Worm (Caenorhabditis elegans) whole organism, L2 larva: ENCODE data around the gene ZK84.5.

ENCODE experiments used
- F13H6.1 ChIP-seq: sonication (generic microtip); optimal IDR thresholded peaks from 2 replicates; lab custom pipeline; 2016; ENCODE audit warnings: missing genetic modification characterization, missing compliant biosample characterization
- R02D3.7 ChIP-seq: fragments of 150-350 bp; optimal IDR thresholded peaks from 2 replicates; lab custom pipeline; 2014; ENCODE audit warnings: missing biosample characterization, missing genetic modification characterization
- ZK546.5 ChIP-seq: sonication (generic microtip); optimal IDR thresholded peaks from 2 replicates; lab custom pipeline; 2017; ENCODE audit warnings: missing biosample characterization, missing genetic modification characterization
- aly-2 ChIP-seq: fragments of 150-350 bp; optimal IDR thresholded peaks from 2 replicates; lab custom pipeline; 2014; ENCODE audit warnings: missing biosample characterization, missing genetic modification characterization
- ama-1 ChIP-seq: fragments of 150-350 bp; optimal IDR thresholded peaks from 2 replicates; lab custom pipeline; 2018; ENCODE audit warnings: inconsistent platforms
- blmp-1 ChIP-seq: sonication (generic microtip); optimal IDR thresholded peaks from 2 replicates; lab custom pipeline; 2017; ENCODE audit warnings: missing genetic modification characterization, mild to moderate bottlenecking, missing compliant biosample characterization, antibody characterized with exemption, moderate library complexity; ENCODE audit not compliant: insufficient read depth
- ceh-16 ChIP-seq: fragments of 150-350 bp; optimal IDR thresholded peaks from 2 replicates; lab custom pipeline; 2014; ENCODE audit warnings: missing biosample characterization, missing genetic modification characterization
- ceh-82 ChIP-seq: fragments of 150-350 bp; optimal IDR thresholded peaks from 2 replicates; lab custom pipeline; 2014; ENCODE audit warnings: missing biosample characterization, missing genetic modification characterization
- crh-2 ChIP-seq: sonication (generic microtip); optimal IDR thresholded peaks from 2 replicates; lab custom pipeline; 2017; ENCODE audit warnings: missing biosample characterization, missing genetic modification characterization
- elt-3 ChIP-seq: sonication (generic microtip); optimal IDR thresholded peaks from 2 replicates; lab custom pipeline; 2017; ENCODE audit warnings: missing biosample characterization, missing genetic modification characterization
- fos-1 ChIP-seq: fragments of 150-350 bp; optimal IDR thresholded peaks from 2 replicates; lab custom pipeline; 2014; ENCODE audit warnings: missing biosample characterization, missing genetic modification characterization
- gmeb-1 ChIP-seq: fragments of 150-350 bp; optimal IDR thresholded peaks from 2 replicates; lab custom pipeline; 2014; ENCODE audit warnings: missing biosample characterization, missing genetic modification characterization
- lin-13 ChIP-seq: fragments of 150-350 bp; optimal IDR thresholded peaks from 2 replicates; lab custom pipeline; 2014; ENCODE audit warnings: missing biosample characterization, missing genetic modification reagents, missing genetic modification characterization
- lin-39 ChIP-seq: fragments of 150-350 bp; optimal IDR thresholded peaks from 2 replicates; lab custom pipeline; 2014; ENCODE audit warnings: missing biosample characterization, missing genetic modification reagents, missing genetic modification characterization
- mab-5 ChIP-seq: fragments of 150-350 bp; optimal IDR thresholded peaks from 2 replicates; lab custom pipeline; 2014; ENCODE audit warnings: missing biosample characterization, missing genetic modification characterization
- mbf-1 ChIP-seq: sonication (generic microtip); optimal IDR thresholded peaks from 2 replicates; lab custom pipeline; 2017; ENCODE audit warnings: missing biosample characterization, missing genetic modification characterization
- nhr-11 ChIP-seq: fragments of 150-350 bp; optimal IDR thresholded peaks from 2 replicates; lab custom pipeline; 2014; ENCODE audit warnings: missing biosample characterization, missing genetic modification characterization
- nhr-12 ChIP-seq: fragments of 150-350 bp; optimal IDR thresholded peaks from 2 replicates; lab custom pipeline; 2014; ENCODE audit warnings: missing biosample characterization, missing genetic modification characterization
- nhr-129 ChIP-seq: fragments of 150-350 bp; optimal IDR thresholded peaks from 2 replicates; lab custom pipeline; 2014; ENCODE audit warnings: missing biosample characterization, missing genetic modification characterization
- nhr-21 ChIP-seq: fragments of 150-350 bp; optimal IDR thresholded peaks from 2 replicates; lab custom pipeline; 2014; ENCODE audit warnings: missing biosample characterization, missing genetic modification characterization
- nhr-23 ChIP-seq: fragments of 150-350 bp; optimal IDR thresholded peaks from 2 replicates; lab custom pipeline; 2014; ENCODE audit warnings: missing biosample characterization, missing genetic modification reagents, missing genetic modification characterization
- nhr-237 ChIP-seq: fragments of 150-350 bp; optimal IDR thresholded peaks from 2 replicates; lab custom pipeline; 2014; ENCODE audit warnings: missing biosample characterization, missing genetic modification characterization
- nhr-25 ChIP-seq: fragments of 150-350 bp; sonication (generic microtip); optimal IDR thresholded peaks from 3 replicates; lab custom pipeline; 2014; ENCODE audit warnings: missing biosample characterization, missing genetic modification characterization
- nhr-6 ChIP-seq: fragments of 150-350 bp; optimal IDR thresholded peaks from 2 replicates; lab custom pipeline; 2014; ENCODE audit warnings: missing biosample characterization, missing genetic modification characterization
- sem-4 ChIP-seq: fragments of 150-350 bp; optimal IDR thresholded peaks from 2 replicates; lab custom pipeline; 2014; ENCODE audit warnings: missing biosample characterization, missing genetic modification reagents, missing genetic modification characterization
- sma-3 ChIP-seq: sonication (generic microtip); optimal IDR thresholded peaks from 2 replicates; lab custom pipeline; 2016; ENCODE audit warnings: missing genetic modification reagents, missing genetic modification characterization, missing compliant biosample characterization
- sma-9 ChIP-seq, 2 experiments: fragments of 150-350 bp in 1 of 2; sonication (generic microtip) in 1 of 2; optimal IDR thresholded peaks; 2 replicates each; lab custom pipeline; 2014 to 2016; ENCODE audit warnings: missing genetic modification characterization in 2 of 2, mild to moderate bottlenecking in 1 of 2, missing biosample characterization in 1 of 2, missing compliant biosample characterization in 1 of 2, missing genetic modification reagents in 1 of 2, moderate library complexity in 1 of 2
- snpc-4 ChIP-seq: fragments of 150-350 bp; optimal IDR thresholded peaks from 2 replicates; lab custom pipeline; 2014; ENCODE audit warnings: missing biosample characterization, missing genetic modification characterization
- unc-39 ChIP-seq: fragments of 150-350 bp; optimal IDR thresholded peaks from 2 replicates; lab custom pipeline; 2014; ENCODE audit warnings: missing biosample characterization, missing genetic modification characterization
- unc-55 ChIP-seq: fragments of 150-350 bp; sonication (generic microtip); optimal IDR thresholded peaks from 3 replicates; lab custom pipeline; 2014; ENCODE audit warnings: missing biosample characterization, missing genetic modification reagents, missing genetic modification characterization
- zag-1 ChIP-seq: fragments of 150-350 bp; optimal IDR thresholded peaks from 2 replicates; lab custom pipeline; 2014; ENCODE audit warnings: missing biosample characterization, missing genetic modification characterization
- ztf-1 ChIP-seq: fragments of 200-800 bp; sonication (Bioruptor generic); conservative IDR thresholded peaks from 2 replicates; pipeline ENCODE4 v1.3.6; 2022; ENCODE audit warnings: missing genetic modification characterization, missing compliant biosample characterization
- ztf-4 ChIP-seq: fragments of 150-350 bp; optimal IDR thresholded peaks from 2 replicates; lab custom pipeline; 2014; ENCODE audit warnings: missing biosample characterization, missing genetic modification characterization

Gene ZK84.5

DNA sequence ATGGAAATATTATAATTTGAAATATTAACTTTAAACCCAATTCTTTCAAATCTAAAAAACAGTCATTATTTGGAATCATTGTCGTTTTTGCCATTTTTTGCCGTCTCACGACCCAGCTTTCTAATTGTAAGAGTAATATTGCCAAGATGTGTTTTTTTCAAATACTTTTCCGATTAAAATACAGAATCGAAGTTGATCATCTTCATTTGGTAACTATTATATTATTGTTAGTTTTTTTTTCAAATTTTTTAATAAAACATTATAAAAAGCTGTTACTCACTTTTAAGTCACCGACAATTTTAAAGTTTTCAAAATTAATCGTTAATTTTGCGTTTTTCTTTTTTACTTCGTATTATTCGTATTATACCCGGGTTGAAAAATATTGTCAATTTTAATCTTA, 19.1 kb downstream of the ZK84.5 start, which contains the start of gene ins-5:
ins-5 (plus strand) TSS at position 301 of the 400 bp plus-strand sequence.
- TF ChIP-seq unc-55 (GFP tag; lab: Kevin White, UChicago), result no peak
- TF ChIP-seq sma-9 (GFP tag; optimal IDR thresholded peaks at IDR 0.05; lab: Kevin White, UChicago), result no peak
- no peak for TF ChIP-seq sma-9 (tag; optimal IDR thresholded peaks at IDR 0.05; lab: Kevin White, UChicago)
- TF ChIP-seq blmp-1 (tag; lab: Kevin White, UChicago), result no peak
- TF ChIP-seq, all 48 proteins: peak for 0

DNA sequence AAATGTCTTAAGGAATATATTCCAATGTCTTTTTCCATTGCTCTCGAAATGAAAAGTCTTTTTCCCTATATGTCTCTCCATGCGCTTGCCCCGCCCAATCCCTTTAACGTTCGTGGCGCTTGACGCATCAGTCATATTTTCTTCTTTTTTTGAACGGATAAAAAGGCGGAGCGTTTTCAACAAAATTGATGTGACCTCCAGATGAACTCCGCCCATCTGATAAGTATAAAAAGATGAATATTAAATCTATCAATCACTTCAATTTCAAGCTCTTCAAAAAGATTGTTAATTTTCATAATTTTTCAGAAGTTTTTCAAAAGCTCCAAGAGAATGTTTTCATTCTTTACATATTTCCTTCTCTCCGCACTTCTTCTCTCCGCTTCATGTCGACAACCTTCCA, 20.2 kb downstream of the ZK84.5 start, which contains the start of gene ins-4:
ins-4 (plus strand) TSS at position 301 of the 400 bp plus-strand sequence.
- no peak for TF ChIP-seq ZK546.5
- no peak for TF ChIP-seq sem-4
- no peak for TF ChIP-seq crh-2 (tag; lab: Kevin White, UChicago)
- TF ChIP-seq snpc-4 (tag; lab: Kevin White, UChicago), result no peak
- no peak for TF ChIP-seq ztf-4
- TF ChIP-seq nhr-11, result no peak
- TF ChIP-seq nhr-21 (tag; lab: Kevin White, UChicago), result no peak
- TF ChIP-seq nhr-237 (tag; lab: Kevin White, UChicago), result no peak

DNA sequence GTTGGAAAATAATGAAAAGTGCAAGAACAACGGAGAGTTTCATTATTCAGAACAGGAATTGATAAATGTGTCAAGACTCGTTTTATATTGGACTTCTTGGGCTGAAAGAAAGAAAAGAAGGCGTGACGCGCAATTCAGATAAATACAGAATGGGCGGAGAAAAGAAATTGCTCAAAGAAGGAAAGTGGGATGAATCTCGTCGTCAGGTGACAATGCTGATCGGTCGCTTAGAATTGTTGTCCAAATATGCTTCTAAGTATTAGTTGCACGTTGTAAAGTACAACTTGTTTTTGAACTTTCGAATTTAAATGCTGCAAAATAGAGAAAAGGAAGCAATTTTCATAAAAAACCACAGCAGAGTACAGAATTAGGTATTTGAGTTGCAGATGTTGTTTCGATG, 25.6 kb downstream of the ZK84.5 start, which contains the start of gene ins-3:
ins-3 (minus strand) TSS at position 101 of the 400 bp plus-strand sequence.
- TF ChIP-seq sma-9 (GFP tag; optimal IDR thresholded peaks at IDR 0.05; lab: Kevin White, UChicago) (no peak), sma-9 (tag; optimal IDR thresholded peaks at IDR 0.05; lab: Kevin White, UChicago) (no peak), elt-3 (no peak)

DNA sequence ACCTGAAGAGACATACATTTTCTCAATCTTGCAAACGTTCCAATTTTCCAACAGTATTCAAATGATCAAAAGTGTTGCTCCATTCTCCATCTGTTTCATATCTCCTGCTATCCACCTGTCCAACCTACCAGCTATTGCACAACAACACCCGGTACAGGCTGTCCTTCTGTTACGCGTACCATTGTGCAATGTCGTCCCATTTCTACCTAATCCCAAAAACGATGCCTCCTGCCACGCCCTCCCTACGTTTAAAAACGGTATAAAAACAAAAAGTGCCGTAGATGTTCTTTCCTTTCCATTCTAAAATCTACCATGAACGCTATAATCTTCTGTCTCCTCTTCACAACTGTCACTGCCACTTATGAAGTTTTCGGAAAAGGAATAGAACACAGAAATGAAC, 28.1 kb downstream of the ZK84.5 start, which contains the start of gene ins-2:
ins-2 (plus strand) TSS at position 301 of the 400 bp plus-strand sequence.
- TF ChIP-seq sma-3 (GFP tag; lab: Kevin White, UChicago), result no peak
- TF ChIP-seq nhr-6 (tag; lab: Kevin White, UChicago), result no peak
- no peak for TF ChIP-seq fos-1 (tag; lab: Kevin White, UChicago)
- no peak for TF ChIP-seq aly-2 (tag; lab: Kevin White, UChicago)
- no peak for TF ChIP-seq elt-3
- TF ChIP-seq mab-5 (tag; lab: Kevin White, UChicago), result no peak

DNA sequence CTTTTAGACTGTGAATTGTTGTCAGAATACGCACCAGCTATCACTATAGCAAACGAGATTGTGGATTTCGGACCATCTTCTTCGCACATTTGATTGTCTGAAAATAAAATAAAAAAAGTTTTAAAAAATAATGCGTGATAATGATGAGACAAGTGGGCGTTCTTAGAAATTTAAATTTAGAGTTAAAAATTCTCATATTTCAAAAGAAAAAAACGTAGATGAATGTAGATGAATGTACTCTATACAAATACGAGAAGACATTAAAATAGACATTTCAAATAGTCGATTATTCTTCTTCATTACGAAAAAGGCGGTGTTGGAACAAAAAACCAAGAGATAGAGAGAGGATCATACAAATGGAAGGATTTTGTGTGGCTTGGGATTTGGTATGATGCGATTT, 41.4 kb downstream of the ZK84.5 start, which contains the start of gene B0034.5:
B0034.5 (minus strand) TSS at position 101 of the 400 bp plus-strand sequence.
- TF ChIP-seq lin-13 (GFP tag; lab: Kevin White, UChicago) (no peak), ztf-1 (GFP tag; lab: Robert Waterston, UW) (no peak), crh-2 (tag; lab: Kevin White, UChicago) (no peak), gmeb-1 (tag; lab: Kevin White, UChicago) (no peak), nhr-21 (tag; lab: Kevin White, UChicago) (no peak), lin-39 (no peak), ztf-4 (no peak), ceh-82 (no peak), nhr-12 (tag; lab: Kevin White, UChicago) (no peak), unc-55 (GFP tag; lab: Kevin White, UChicago) (no peak), unc-39 (tag; lab: Kevin White, UChicago) (no peak), nhr-129 (tag; lab: Kevin White, UChicago) (no peak)

DNA sequence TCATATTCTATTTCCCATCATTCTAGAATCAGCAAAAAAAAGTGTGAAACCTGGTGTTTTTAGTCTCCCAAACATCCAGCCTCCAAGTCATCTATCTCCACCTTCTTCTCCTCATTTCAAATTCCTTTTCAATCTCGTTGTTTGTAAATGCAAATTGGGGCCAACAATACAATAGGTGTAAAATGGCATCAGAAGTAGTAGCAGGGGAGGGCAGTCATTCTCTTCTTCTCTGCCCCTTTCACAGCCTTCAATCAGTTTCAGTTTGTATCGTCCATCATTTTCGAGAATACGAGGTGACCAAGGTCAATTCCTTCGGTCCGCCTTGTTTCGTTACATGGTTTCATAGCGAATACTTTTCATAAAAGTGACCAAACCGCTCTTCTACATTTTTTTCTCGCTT, 47.0 kb downstream of the ZK84.5 start, which contains the start of gene B0034.4:
B0034.4 (minus strand) TSS at position 229 of the 400 bp plus-strand sequence.
- TF ChIP-seq nhr-25 (tag; lab: Kevin White, UChicago), result peak; percentile 4
- TF ChIP-seq lin-13 (GFP tag; lab: Kevin White, UChicago), result no peak

DNA sequence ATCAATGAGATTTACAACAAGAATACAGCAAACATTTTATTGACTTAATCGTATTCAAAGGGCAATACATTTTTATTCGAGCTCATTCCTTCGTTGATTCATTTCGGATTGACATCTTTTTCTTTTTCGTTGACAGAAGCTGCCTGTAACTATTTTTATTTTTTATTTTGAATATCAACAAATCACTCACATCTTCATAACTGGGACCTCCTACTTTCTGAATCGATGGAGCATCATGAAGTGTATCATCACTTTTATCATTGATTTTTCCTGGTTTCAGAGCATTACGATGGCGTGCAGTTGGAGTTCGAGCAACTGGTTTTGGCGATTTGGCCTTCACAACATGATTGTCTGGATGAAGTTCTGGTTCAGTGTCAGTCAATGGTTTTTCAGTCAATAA, 48.3 kb downstream of the ZK84.5 start, which contains the start of gene B0034.1:
B0034.1 (plus strand) TSS at position 301 of the 400 bp plus-strand sequence.
- no peak for TF ChIP-seq zag-1
- TF ChIP-seq mbf-1 (tag; lab: Kevin White, UChicago), result no peak
- no peak for TF ChIP-seq ceh-16 (tag; lab: Kevin White, UChicago)
- TF ChIP-seq R02D3.7, result no peak
- TF ChIP-seq nhr-25 (tag; lab: Kevin White, UChicago), result no peak
- TF ChIP-seq nhr-23, result no peak
- no peak for TF ChIP-seq ama-1
- TF ChIP-seq aly-2 (tag; lab: Kevin White, UChicago), result no peak
- TF ChIP-seq F13H6.1 (tag; lab: Kevin White, UChicago), result no peak
- no peak for TF ChIP-seq ceh-82
- no peak for TF ChIP-seq nhr-21 (tag; lab: Kevin White, UChicago)
- no peak for TF ChIP-seq nhr-6 (tag; lab: Kevin White, UChicago)
- TF ChIP-seq lin-39, result no peak
